Fruit fly (Drosophila melanogaster) whole organism, embryonic: Measurements from ENCODE around the gene CG32102.

Experiments used
- Abd-B ChIP-seq: fragments of 200-800 bp; sonication (Bioruptor generic); optimal IDR thresholded peaks from 2 replicates; lab custom pipeline; 2018; ENCODE audit warnings: missing biosample characterization, mild to moderate bottlenecking, missing genetic modification characterization, moderate library complexity
- BEAF-32 ChIP-seq: fragments of 200-800 bp; sonication (Bioruptor generic); optimal IDR thresholded peaks from 3 replicates; lab custom pipeline; 2017; ENCODE audit warnings: missing biosample characterization, missing genetic modification characterization, mild to moderate bottlenecking, moderate library complexity, missing genetic modification reagents
- CG11695 ChIP-seq: fragments of 200-800 bp; sonication (Bioruptor generic); IDR thresholded peaks from 3 replicates; pipeline ENCODE4 v1.3.6; 2022; ENCODE audit warnings: missing biosample characterization, missing genetic modification characterization
- CG12071 ChIP-seq: fragments of 200-800 bp; sonication (Bioruptor generic); optimal IDR thresholded peaks from 3 replicates; lab custom pipeline; 2018; ENCODE audit warnings: missing biosample characterization, mild to moderate bottlenecking, missing genetic modification characterization
- CG1233 ChIP-seq: fragments of 200-800 bp; sonication (Bioruptor generic); optimal IDR thresholded peaks from 4 replicates; lab custom pipeline; 2018; ENCODE audit warnings: missing biosample characterization, mild to moderate bottlenecking, missing genetic modification characterization
- CG13424 ChIP-seq: fragments of 200-800 bp; sonication (Bioruptor generic); optimal IDR thresholded peaks from 2 replicates; lab custom pipeline; 2019; ENCODE audit warnings: missing biosample characterization, mild to moderate bottlenecking, missing genetic modification characterization, moderate library complexity
- CG13894 ChIP-seq: fragments of 200-800 bp; sonication (Bioruptor generic); optimal IDR thresholded peaks from 3 replicates; lab custom pipeline; 2018; ENCODE audit warnings: missing biosample characterization, mild to moderate bottlenecking, missing genetic modification characterization, moderate library complexity
- CG14441 ChIP-seq: fragments of 200-800 bp; sonication (Bioruptor generic); IDR thresholded peaks from 2 replicates; pipeline ENCODE4 v1.3.6; 2022; ENCODE audit warnings: missing biosample characterization, missing genetic modification characterization
- CG15479 ChIP-seq: fragments of 200-800 bp; sonication (Bioruptor generic); optimal IDR thresholded peaks from 3 replicates; lab custom pipeline; 2019; ENCODE audit warnings: missing biosample characterization, mild to moderate bottlenecking, missing genetic modification characterization, moderate library complexity
- CG15601 ChIP-seq: fragments of 200-800 bp; sonication (Bioruptor generic); optimal IDR thresholded peaks from 3 replicates; lab custom pipeline; 2019; ENCODE audit warnings: missing biosample characterization, mild to moderate bottlenecking, missing genetic modification characterization, moderate library complexity
- CG1603 ChIP-seq: fragments of 200-800 bp; sonication (Bioruptor generic); optimal IDR thresholded peaks from 2 replicates; lab custom pipeline; 2019; ENCODE audit warnings: missing biosample characterization, mild to moderate bottlenecking, missing genetic modification characterization, moderate library complexity
- CG17612 ChIP-seq: fragments of 200-800 bp; sonication (Bioruptor generic); IDR thresholded peaks from 2 replicates; pipeline ENCODE4 v1.3.6; 2022; ENCODE audit warnings: missing biosample characterization, missing genetic modification characterization
- CG2199 ChIP-seq: fragments of 200-800 bp; sonication (Bioruptor generic); IDR thresholded peaks from 3 replicates; pipeline ENCODE4 v1.3.6; 2022; ENCODE audit warnings: missing biosample characterization, missing genetic modification characterization
- CG2202 ChIP-seq: fragments of 200-800 bp; sonication (Bioruptor generic); optimal IDR thresholded peaks from 2 replicates; lab custom pipeline; 2018; ENCODE audit warnings: missing biosample characterization, mild to moderate bottlenecking, missing genetic modification characterization
- CG2889 ChIP-seq: fragments of 200-800 bp; sonication (Bioruptor generic); IDR thresholded peaks from 3 replicates; pipeline ENCODE4 v1.3.6; 2022; ENCODE audit warnings: missing biosample characterization, missing genetic modification characterization
- CG3847 ChIP-seq: fragments of 200-800 bp; sonication (Bioruptor generic); IDR thresholded peaks from 2 replicates; pipeline ENCODE4 v1.3.6; 2022; ENCODE audit warnings: missing biosample characterization, missing genetic modification characterization
- CG6272 ChIP-seq: fragments of 200-800 bp; sonication (Bioruptor generic); IDR thresholded peaks from 2 replicates; pipeline ENCODE4 v1.3.6; 2022; ENCODE audit warnings: missing biosample characterization, missing genetic modification characterization
- CG6765 ChIP-seq: fragments of 200-800 bp; sonication (Bioruptor generic); optimal IDR thresholded peaks from 3 replicates; lab custom pipeline; 2017; ENCODE audit warnings: missing biosample characterization, mild to moderate bottlenecking, missing genetic modification characterization
- CG7928 ChIP-seq: fragments of 200-800 bp; sonication (Bioruptor generic); optimal IDR thresholded peaks from 2 replicates; lab custom pipeline; 2017; ENCODE audit warnings: missing biosample characterization, mild to moderate bottlenecking, missing genetic modification characterization
- CG7963 ChIP-seq: fragments of 200-800 bp; sonication (Bioruptor generic); IDR thresholded peaks from 3 replicates; pipeline ENCODE4 v1.3.6; 2022; ENCODE audit warnings: missing biosample characterization, missing genetic modification characterization; ENCODE audit not compliant: partially characterized antibody
- CG8089 ChIP-seq: fragments of 200-800 bp; sonication (Bioruptor generic); optimal IDR thresholded peaks from 3 replicates; lab custom pipeline; 2016; ENCODE audit warnings: missing biosample characterization, missing genetic modification characterization
- CG8765 ChIP-seq: fragments of 200-800 bp; sonication (Bioruptor generic); IDR thresholded peaks from 2 replicates; pipeline ENCODE4 v1.3.6; 2022; ENCODE audit warnings: missing biosample characterization, missing genetic modification characterization
- CG8924 ChIP-seq: fragments of 200-800 bp; optimal IDR thresholded peaks from 3 replicates; lab custom pipeline; 2019; ENCODE audit warnings: missing biosample characterization, mild to moderate bottlenecking, missing genetic modification characterization, moderate library complexity
- Camta ChIP-seq: fragments of 200-800 bp; sonication (Bioruptor generic); optimal IDR thresholded peaks from 2 replicates; lab custom pipeline; 2016; ENCODE audit warnings: missing biosample characterization, missing genetic modification characterization
- Deaf1 ChIP-seq: fragments of 200-800 bp; optimal IDR thresholded peaks from 3 replicates; lab custom pipeline; 2019; ENCODE audit warnings: missing biosample characterization, mild to moderate bottlenecking, missing genetic modification characterization, moderate library complexity
- Dp ChIP-seq: fragments of 200-800 bp; sonication (Bioruptor generic); optimal IDR thresholded peaks from 2 replicates; lab custom pipeline; 2018; ENCODE audit warnings: missing biosample characterization, mild to moderate bottlenecking, missing genetic modification characterization, moderate library complexity
- Gsc ChIP-seq: fragments of 200-800 bp; sonication (Bioruptor generic); IDR thresholded peaks from 2 replicates; pipeline ENCODE4 v1.3.6; 2022; ENCODE audit warnings: missing biosample characterization, missing genetic modification characterization
- HmgZ ChIP-seq: fragments of 200-800 bp; sonication (Bioruptor generic); optimal IDR thresholded peaks from 2 replicates; lab custom pipeline; 2018; ENCODE audit warnings: missing biosample characterization, mild to moderate bottlenecking, missing genetic modification characterization
- Hmx ChIP-seq: fragments of 200-800 bp; sonication (Bioruptor generic); optimal IDR thresholded peaks from 2 replicates; lab custom pipeline; 2016; ENCODE audit warnings: missing biosample characterization, missing genetic modification characterization
- Kr ChIP-seq: fragments of 200-800 bp; sonication (Bioruptor generic); optimal IDR thresholded peaks from 2 replicates; lab custom pipeline; 2017; ENCODE audit warnings: missing biosample characterization, mild to moderate bottlenecking, missing genetic modification characterization
- Mad ChIP-seq: fragments of 200-800 bp; sonication (Bioruptor generic); optimal IDR thresholded peaks from 2 replicates; lab custom pipeline; 2016; ENCODE audit warnings: missing biosample characterization, missing genetic modification characterization
- Nf-YB ChIP-seq: fragments of 200-800 bp; sonication (Bioruptor generic); optimal IDR thresholded peaks from 3 replicates; lab custom pipeline; 2019; ENCODE audit warnings: missing biosample characterization, mild to moderate bottlenecking, missing genetic modification characterization, moderate library complexity
- Stat92E ChIP-seq, 3 experiments: fragments of >200 bp in 2 of 3; fragments of 200-800 bp in 1 of 3; sonication (Bioruptor generic) in 1 of 3; optimal IDR thresholded peaks; 2 replicates each; lab custom pipeline; 2017 to 2019; ENCODE audit warnings: missing biosample characterization in 3 of 3, missing genetic modification characterization in 3 of 3, mild to moderate bottlenecking in 1 of 3, moderate library complexity in 1 of 3
- Trl ChIP-seq, 3 experiments: fragments of >200 bp in 2 of 3; fragments of 200-800 bp in 1 of 3; sonication (Bioruptor generic) in 1 of 3; optimal IDR thresholded peaks; 2 replicates in 1 of 3; 3 replicates in 2 of 3; lab custom pipeline; 2016 to 2017; ENCODE audit warnings: missing biosample characterization in 1 of 3, missing genetic modification characterization in 1 of 3
- abd-A ChIP-seq: fragments of 200-800 bp; sonication (Bioruptor generic); optimal IDR thresholded peaks from 3 replicates; lab custom pipeline; 2019; ENCODE audit warnings: missing biosample characterization, mild to moderate bottlenecking, missing genetic modification characterization, moderate library complexity
- bab2 ChIP-seq: fragments of 200-800 bp; sonication (Bioruptor generic); optimal IDR thresholded peaks from 2 replicates; lab custom pipeline; 2016; ENCODE audit warnings: missing biosample characterization, missing genetic modification characterization
- br ChIP-seq: fragments of >200 bp; optimal IDR thresholded peaks from 2 replicates; lab custom pipeline; 2017
- bsh ChIP-seq, 2 experiments: fragments of 200-800 bp; sonication (Bioruptor generic); optimal IDR thresholded peaks; 2 replicates each; lab custom pipeline; 2017 to 2018; ENCODE audit warnings: mild to moderate bottlenecking in 2 of 2, missing biosample characterization in 2 of 2, missing genetic modification characterization in 2 of 2, moderate library complexity in 1 of 2
- cas ChIP-seq: fragments of 200-800 bp; sonication (Bioruptor generic); IDR thresholded peaks from 2 replicates; pipeline ENCODE4 v1.3.6; 2022; ENCODE audit warnings: missing biosample characterization, missing genetic modification characterization
- dan ChIP-seq: fragments of 200-800 bp; sonication (Bioruptor generic); IDR thresholded peaks from 2 replicates; pipeline ENCODE4 v1.3.6; 2022; ENCODE audit warnings: missing biosample characterization, missing genetic modification characterization
- dm ChIP-seq: fragments of 200-800 bp; sonication (Bioruptor generic); optimal IDR thresholded peaks from 3 replicates; lab custom pipeline; 2016; ENCODE audit warnings: missing biosample characterization, missing genetic modification characterization
- dpn ChIP-seq, 2 experiments: fragments of 200-800 bp; sonication (Bioruptor generic); optimal IDR thresholded peaks; 3 replicates each; lab custom pipeline; 2016; ENCODE audit warnings: missing biosample characterization in 2 of 2, missing genetic modification characterization in 2 of 2
- ewg ChIP-seq: fragments of 200-800 bp; sonication (Bioruptor generic); optimal IDR thresholded peaks from 3 replicates; lab custom pipeline; 2017; ENCODE audit warnings: mild to moderate bottlenecking, missing biosample characterization, missing genetic modification reagents, missing genetic modification characterization
- eyg ChIP-seq: fragments of 200-800 bp; sonication (Bioruptor generic); optimal IDR thresholded peaks from 3 replicates; lab custom pipeline; 2016; ENCODE audit warnings: missing biosample characterization, missing genetic modification characterization
- ham ChIP-seq: fragments of 200-800 bp; sonication (Bioruptor generic); IDR thresholded peaks from 2 replicates; pipeline ENCODE4 v1.3.6; 2022; ENCODE audit warnings: missing biosample characterization, missing genetic modification characterization
- hth ChIP-seq: fragments of >200 bp; optimal IDR thresholded peaks from 2 replicates; lab custom pipeline; 2017; ENCODE audit warnings: inconsistent platforms
- lmd ChIP-seq: fragments of 200-800 bp; sonication (Bioruptor generic); IDR thresholded peaks from 2 replicates; pipeline ENCODE4 v1.3.6; 2022; ENCODE audit warnings: missing biosample characterization, missing genetic modification characterization
- slp2 ChIP-seq: fragments of 200-800 bp; sonication (Bioruptor generic); optimal IDR thresholded peaks from 2 replicates; lab custom pipeline; 2016; ENCODE audit warnings: missing biosample characterization, missing genetic modification characterization
- sna ChIP-seq: fragments of 200-800 bp; sonication (Bioruptor generic); IDR thresholded peaks from 2 replicates; pipeline ENCODE4 v1.3.6; 2022; ENCODE audit warnings: missing biosample characterization, missing genetic modification characterization; ENCODE audit not compliant: partially characterized antibody
- vvl ChIP-seq: fragments of 200-800 bp; sonication (Bioruptor generic); IDR thresholded peaks from 2 replicates; pipeline ENCODE4 v1.3.6; 2022; ENCODE audit warnings: missing biosample characterization, missing genetic modification characterization
- zen ChIP-seq: fragments of 200-800 bp; sonication (Bioruptor generic); optimal IDR thresholded peaks from 3 replicates; lab custom pipeline; 2018; ENCODE audit warnings: missing biosample characterization, mild to moderate bottlenecking, missing genetic modification characterization, moderate library complexity

The CG32102 gene

DNA sequence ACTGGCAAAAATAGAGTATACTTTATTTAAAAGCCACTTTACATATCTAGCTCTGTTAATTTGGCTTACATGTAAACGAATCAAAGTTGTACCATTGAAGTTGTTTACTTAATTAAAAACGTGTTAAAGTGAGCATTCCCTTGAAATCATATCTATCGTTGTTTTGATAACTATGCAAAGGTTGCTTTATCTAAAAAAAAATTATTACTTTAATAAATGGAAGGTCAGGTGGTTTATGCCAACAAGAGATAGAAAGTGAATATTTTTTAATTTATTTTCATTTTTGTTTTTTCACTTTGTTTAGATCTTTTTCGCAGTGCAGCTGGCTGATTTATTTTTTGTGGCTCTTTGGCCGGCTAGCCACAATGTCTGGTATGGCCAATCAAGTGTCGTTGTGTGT, 13.3 kb upstream of the CG32102 start (continued):
- TF ChIP-seq CG1233 (peak; percentile 70), CG2199 (GFP tag; lab: Robert Waterston, UW) (no peak), vvl (GFP tag; lab: Robert Waterston, UW) (peak; percentile 72), Nf-YB (GFP tag; lab: Kevin White, UChicago) (peak; percentile 63), CG12071 (GFP tag; lab: Kevin White, UChicago) (peak; percentile 9), zen (tag; lab: Kevin White, UChicago) (peak; percentile 13), BEAF-32 (GFP tag; lab: Kevin White, UChicago) (no peak), CG8765 (0 out of 2 replicates have a peak, but pooled peaks have one; percentile 27), CG7928 (GFP tag; lab: Kevin White, UChicago) (no peak), CG3847 (peak; percentile 55), Gsc (GFP tag; lab: Robert Waterston, UW) (no peak), Kr (GFP tag; lab: Kevin White, UChicago) (no peak), dan (GFP tag; lab: Robert Waterston, UW) (no peak), CG2889 (GFP tag; lab: Robert Waterston, UW) (no peak), Dp (GFP tag; lab: Kevin White, UChicago) (no peak), CG13424 (tag; lab: Kevin White, UChicago) (peak; percentile 82), sna (GFP tag; lab: Robert Waterston, UW) (no peak), Mad (GFP tag; lab: Kevin White, UChicago) (peak; percentile 64), CG2202 (tag; lab: Kevin White, UChicago) (peak; percentile 15), bsh (GFP tag; optimal IDR thresholded peaks at IDR 0.05; lab: Kevin White, UChicago) (peak; percentile 55 to 71), bab2 (GFP tag; lab: Kevin White, UChicago) (peak; percentile 65), CG8089 (GFP tag; lab: Kevin White, UChicago) (peak; percentile 32), lmd (GFP tag; lab: Robert Waterston, UW) (peak; percentile 70), slp2 (peak; percentile 27), eyg (peak; percentile 17), CG17612 (GFP tag; lab: Robert Waterston, UW) (no peak; the same call in 1 of the 2 replicates), CG7963 (GFP tag; lab: Robert Waterston, UW) (no peak), CG15601 (tag; lab: Kevin White, UChicago) (peak; percentile 49), CG6765 (GFP tag; lab: Kevin White, UChicago) (peak; percentile 54), dm (GFP tag; lab: Kevin White, UChicago) (peak; percentile 45), cas (GFP tag; lab: Robert Waterston, UW) (no peak), hth (lab: Kevin White, UChicago) (no peak), Hmx (GFP tag; lab: Kevin White, UChicago) (peak; percentile 41), CG11695 (GFP tag; lab: Robert Waterston, UW) (peak; percentile 81), Stat92E (GFP tag; optimal IDR thresholded peaks at IDR 0.05; lab: Kevin White, UChicago) (no peak), Trl (optimal IDR thresholded peaks at IDR 0.05; lab: Kevin White, UChicago) (no peak), Trl (GFP tag; optimal IDR thresholded peaks at IDR 0.05; lab: Kevin White, UChicago) (peak; percentile 19), CG14441 (GFP tag; lab: Robert Waterston, UW) (peak; percentile 60), ewg (GFP tag; lab: Kevin White, UChicago) (peak; percentile 64), CG13894 (tag; lab: Kevin White, UChicago) (no peak), CG15479 (no peak), Camta (peak; percentile 68), Deaf1 (tag; lab: Kevin White, UChicago) (peak; percentile 39), dpn (GFP tag; optimal IDR thresholded peaks at IDR 0.05; lab: Kevin White, UChicago) (peak; percentile 57 to 66), ham (GFP tag; lab: Robert Waterston, UW) (no peak), CG1603 (tag; lab: Kevin White, UChicago) (no peak), br (lab: Kevin White, UChicago) (no peak), Abd-B (GFP tag; lab: Kevin White, UChicago) (peak; percentile 56), CG8924 (peak; percentile 77), HmgZ (tag; lab: Kevin White, UChicago) (peak; percentile 24), CG6272 (GFP tag; lab: Robert Waterston, UW) (no peak; the same call in 1 of the 2 replicates), abd-A (tag; lab: Kevin White, UChicago) (no peak)
